Worm (Caenorhabditis elegans) whole organism, late embryonic: ENCODE results near the gene sid-2.
A peak's percentile ranks its signal among the peaks of the same experiment; 100 is the strongest.

Experiments
- C08G9.2 ChIP-seq: sonication (generic microtip); optimal IDR thresholded peaks from 2 replicates; lab custom pipeline; 2016; ENCODE audit warnings: mild to moderate bottlenecking, missing genetic modification characterization, moderate library complexity, missing compliant biosample characterization
- ahr-1 ChIP-seq: sonication (generic microtip); optimal IDR thresholded peaks from 2 replicates; lab custom pipeline; 2016; ENCODE audit warnings: missing genetic modification characterization, missing compliant biosample characterization
- ceh-2 ChIP-seq: sonication (generic microtip); optimal IDR thresholded peaks from 2 replicates; lab custom pipeline; 2016; ENCODE audit warnings: missing genotype, missing genetic modification characterization, missing compliant biosample characterization
- ceh-24 ChIP-seq: sonication (generic microtip); optimal IDR thresholded peaks from 2 replicates; lab custom pipeline; 2016; ENCODE audit warnings: mild to moderate bottlenecking, missing genetic modification characterization, missing compliant biosample characterization
- ceh-45 ChIP-seq: fragments of 200-800 bp; sonication (Bioruptor generic); IDR thresholded peaks from 2 replicates; pipeline ENCODE4 v1.3.6; 2022; ENCODE audit warnings: missing genetic modification reagents, missing genetic modification characterization, missing compliant biosample characterization
- ceh-9 ChIP-seq: sonication (generic microtip); optimal IDR thresholded peaks from 2 replicates; lab custom pipeline; 2016; ENCODE audit warnings: mild to moderate bottlenecking, missing genetic modification characterization, inconsistent platforms, missing compliant biosample characterization
- che-1 ChIP-seq: sonication (generic microtip); optimal IDR thresholded peaks from 2 replicates; lab custom pipeline; 2016; ENCODE audit warnings: mild to moderate bottlenecking, missing genetic modification characterization, missing compliant biosample characterization
- dmd-4 ChIP-seq: sonication (generic microtip); optimal IDR thresholded peaks from 2 replicates; lab custom pipeline; 2016; ENCODE audit warnings: borderline replicate concordance, missing genetic modification characterization, missing compliant biosample characterization
- elt-2 ChIP-seq: sonication (generic microtip); optimal IDR thresholded peaks from 2 replicates; lab custom pipeline; 2016; ENCODE audit warnings: missing genetic modification reagents, missing genetic modification characterization, missing compliant biosample characterization
- elt-4 ChIP-seq: sonication (generic microtip); optimal IDR thresholded peaks from 2 replicates; lab custom pipeline; 2016; ENCODE audit warnings: missing genetic modification characterization, missing compliant biosample characterization
- ets-4 ChIP-seq: sonication (generic microtip); optimal IDR thresholded peaks from 2 replicates; lab custom pipeline; 2016; ENCODE audit warnings: missing genetic modification characterization, missing compliant biosample characterization
- hlh-13 ChIP-seq: fragments of 200-800 bp; sonication (Bioruptor generic); optimal IDR thresholded peaks from 2 replicates; lab custom pipeline; 2018; ENCODE audit warnings: mild to moderate bottlenecking, missing genetic modification characterization, missing compliant biosample characterization
- hlh-30 ChIP-seq: sonication (generic microtip); optimal IDR thresholded peaks from 2 replicates; lab custom pipeline; 2017; ENCODE audit warnings: antibody characterized with exemption, missing genetic modification characterization, missing compliant biosample characterization; ENCODE audit not compliant: insufficient read depth
- lin-11 ChIP-seq: fragments of 200-800 bp; sonication (Bioruptor generic); optimal IDR thresholded peaks from 2 replicates; lab custom pipeline; 2018; ENCODE audit warnings: mild to moderate bottlenecking, missing genetic modification characterization, missing compliant biosample characterization
- mec-3 ChIP-seq: sonication (generic microtip); optimal IDR thresholded peaks from 2 replicates; lab custom pipeline; 2016; ENCODE audit warnings: borderline replicate concordance, missing genetic modification characterization, missing compliant biosample characterization
- nfya-1 ChIP-seq: sonication (generic microtip); optimal IDR thresholded peaks from 2 replicates; lab custom pipeline; 2017; ENCODE audit warnings: missing genetic modification characterization, mild to moderate bottlenecking, missing compliant biosample characterization, antibody characterized with exemption, moderate library complexity
- npax-4 ChIP-seq: sonication (generic microtip); optimal IDR thresholded peaks from 2 replicates; lab custom pipeline; 2016; ENCODE audit warnings: missing genetic modification characterization, missing compliant biosample characterization
- pag-3 ChIP-seq: sonication (generic microtip); optimal IDR thresholded peaks from 2 replicates; lab custom pipeline; 2016; ENCODE audit warnings: missing compliant biosample characterization, missing genetic modification characterization, borderline replicate concordance
- pat-9 ChIP-seq: fragments of 200-800 bp; sonication (Bioruptor generic); optimal IDR thresholded peaks from 2 replicates; lab custom pipeline; 2018; ENCODE audit warnings: mild to moderate bottlenecking, missing genetic modification characterization, moderate library complexity, missing compliant biosample characterization
- pha-2 ChIP-seq: sonication (generic microtip); optimal IDR thresholded peaks from 2 replicates; lab custom pipeline; 2017; ENCODE audit warnings: mild to moderate bottlenecking, missing genetic modification characterization, missing compliant biosample characterization
- pros-1 ChIP-seq: fragments of 150-350 bp; optimal IDR thresholded peaks from 2 replicates; lab custom pipeline; 2014; ENCODE audit warnings: missing biosample characterization, missing genetic modification reagents, missing genetic modification characterization
- rnt-1 ChIP-seq: sonication (generic microtip); optimal IDR thresholded peaks from 2 replicates; lab custom pipeline; 2016; ENCODE audit warnings: missing genetic modification characterization, missing compliant biosample characterization
- sox-2 ChIP-seq: fragments of 200-800 bp; sonication (Bioruptor generic); IDR thresholded peaks from 2 replicates; pipeline ENCODE4 v1.3.6; 2022; ENCODE audit warnings: missing genetic modification reagents, missing genetic modification characterization, missing compliant biosample characterization
- sox-4 ChIP-seq: sonication (generic microtip); optimal IDR thresholded peaks from 2 replicates; lab custom pipeline; 2017; ENCODE audit warnings: mild to moderate bottlenecking, missing genetic modification characterization, inconsistent platforms, missing compliant biosample characterization
- syd-9 ChIP-seq: sonication (generic microtip); optimal IDR thresholded peaks from 2 replicates; lab custom pipeline; 2016; ENCODE audit warnings: mild to moderate bottlenecking, missing genetic modification characterization, moderate library complexity, missing compliant biosample characterization
- unc-86 ChIP-seq: sonication (generic microtip); optimal IDR thresholded peaks from 2 replicates; lab custom pipeline; 2016; ENCODE audit warnings: missing genetic modification characterization, missing compliant biosample characterization
- ztf-16 ChIP-seq: sonication (generic microtip); optimal IDR thresholded peaks from 2 replicates; lab custom pipeline; 2017; ENCODE audit warnings: missing genetic modification characterization, missing compliant biosample characterization

Gene sid-2

ce11 chrIII:13643534-13643933 lies 35.7 kb upstream of the sid-2 start, which contains the start of the genes drr-2 and set-16 (continued):
- TF ChIP-seq pha-2 (tag; lab: Kevin White, UChicago) (peak; percentile 60), lin-11 (tag; lab: Kevin White, UChicago) (no peak), ahr-1 (tag; lab: Kevin White, UChicago) (peak; percentile 21), ceh-2 (tag; lab: Kevin White, UChicago) (peak; percentile 12), nfya-1 (tag; lab: Kevin White, UChicago) (peak; percentile 97), sox-2 (peak; percentile 29), npax-4 (tag; lab: Kevin White, UChicago) (no peak), hlh-30 (tag; lab: Kevin White, UChicago) (peak; percentile 37), ztf-16 (peak; percentile 63), rnt-1 (tag; lab: Kevin White, UChicago) (peak; percentile 84)

ce11 chrIII:13644279-13644678 lies 35.0 kb upstream of the sid-2 start:
- no peak for TF ChIP-seq syd-9 (tag; lab: Kevin White, UChicago)
- peak; percentile 26 for TF ChIP-seq ceh-9

ce11 chrIII:13645885-13646488 lies 33.3 kb upstream of the sid-2 start:
- no peak for TF ChIP-seq ceh-9
- peak; percentile 21 for TF ChIP-seq elt-4 (tag; lab: Kevin White, UChicago)

- TF ChIP-seq sox-4 (tag; lab: Kevin White, UChicago) (no peak), ceh-45 (GFP tag; lab: Robert Waterston, UW) (0 out of 2 replicates have a peak, but pooled peaks have one; percentile 18)
- TF ChIP-seq, all 69 proteins: peak for 1
Measured at ce11 chrIII:13648540-13648939, 30.7 kb upstream of the sid-2 start.

- TF ChIP-seq pag-3 (tag; lab: Kevin White, UChicago) (no peak), C08G9.2 (tag; lab: Kevin White, UChicago) (peak; percentile 36), ets-4 (tag; lab: Kevin White, UChicago) (no peak)
Measured at ce11 chrIII:13651414-13651813, 27.8 kb upstream of the sid-2 start.

ce11 chrIII:13652010-13652409 lies 27.2 kb upstream of the sid-2 start:
- TF ChIP-seq hlh-13 (GFP tag; lab: Kevin White, UChicago) (no peak), ceh-2 (tag; lab: Kevin White, UChicago) (no peak), elt-4 (tag; lab: Kevin White, UChicago) (no peak), npax-4 (tag; lab: Kevin White, UChicago) (no peak), ceh-24 (no peak), elt-2 (tag; lab: Kevin White, UChicago) (no peak), che-1 (tag; lab: Kevin White, UChicago) (no peak), nfya-1 (tag; lab: Kevin White, UChicago) (no peak), unc-86 (tag; lab: Kevin White, UChicago) (no peak), ceh-45 (GFP tag; lab: Robert Waterston, UW) (no peak), pat-9 (tag; lab: Kevin White, UChicago) (no peak)

ce11 chrIII:13652708-13653107 lies 26.5 kb upstream of the sid-2 start:
- TF ChIP-seq ceh-24 (no peak), dmd-4 (tag; lab: Kevin White, UChicago) (no peak), mec-3 (tag; lab: Kevin White, UChicago) (no peak), pros-1 (tag; lab: Kevin White, UChicago) (no peak), elt-4 (tag; lab: Kevin White, UChicago) (no peak)
